Worm (Caenorhabditis elegans) whole organism, L3 larva: Measurements from ENCODE around the gene ttr-17.
A peak's percentile ranks its signal among the peaks of the same experiment; 100 is the strongest.

ENCODE experiments used
- R02D3.7 ChIP-seq: fragments of 150-350 bp; optimal IDR thresholded peaks from 2 replicates; lab custom pipeline; 2014; ENCODE audit warnings: missing biosample characterization, missing genetic modification characterization
- ZK546.5 ChIP-seq: sonication (generic microtip); optimal IDR thresholded peaks from 2 replicates; lab custom pipeline; 2017; ENCODE audit warnings: missing biosample characterization, missing genetic modification characterization
- aly-2 ChIP-seq: fragments of 150-350 bp; optimal IDR thresholded peaks from 2 replicates; lab custom pipeline; 2014; ENCODE audit warnings: missing biosample characterization, missing genetic modification characterization
- ama-1 ChIP-seq: fragments of 150-350 bp; optimal IDR thresholded peaks from 2 replicates; lab custom pipeline; 2018
- ceh-28 ChIP-seq: fragments of 150-350 bp; optimal IDR thresholded peaks from 2 replicates; lab custom pipeline; 2014; ENCODE audit warnings: missing biosample characterization, missing genetic modification reagents, missing genetic modification characterization
- ceh-82 ChIP-seq: fragments of 150-350 bp; optimal IDR thresholded peaks from 2 replicates; lab custom pipeline; 2014; ENCODE audit warnings: missing biosample characterization, missing genetic modification characterization
- ceh-9 ChIP-seq: sonication (generic microtip); optimal IDR thresholded peaks from 2 replicates; lab custom pipeline; 2018; ENCODE audit warnings: missing biosample characterization, missing genetic modification characterization
- daf-12 ChIP-seq: fragments of 150-350 bp; optimal IDR thresholded peaks from 2 replicates; lab custom pipeline; 2014; ENCODE audit warnings: missing biosample characterization, missing genetic modification reagents, missing genetic modification characterization
- egl-27 ChIP-seq: sonication (generic microtip); optimal IDR thresholded peaks from 4 replicates; lab custom pipeline; 2017; ENCODE audit warnings: missing biosample characterization, missing genetic modification reagents, missing genetic modification characterization
- egl-5 ChIP-seq: fragments of 150-350 bp; optimal IDR thresholded peaks from 2 replicates; lab custom pipeline; 2017; ENCODE audit warnings: missing biosample characterization, missing genetic modification reagents, missing genetic modification characterization, inconsistent platforms
- elt-1 ChIP-seq: fragments of 150-350 bp; optimal IDR thresholded peaks from 2 replicates; lab custom pipeline; 2014; ENCODE audit warnings: missing biosample characterization, missing genetic modification characterization
- eor-1 ChIP-seq, 2 experiments: fragments of 150-350 bp; optimal IDR thresholded peaks; 2 replicates each; lab custom pipeline; 2014 to 2018; ENCODE audit warnings: missing biosample characterization in 2 of 2, missing genetic modification characterization in 2 of 2
- fkh-10 ChIP-seq: sonication (generic microtip); optimal IDR thresholded peaks from 2 replicates; lab custom pipeline; 2017; ENCODE audit warnings: missing biosample characterization, missing genetic modification reagents, missing genetic modification characterization
- fkh-2 ChIP-seq: fragments of 150-350 bp; optimal IDR thresholded peaks from 2 replicates; lab custom pipeline; 2014; ENCODE audit warnings: missing biosample characterization, missing genetic modification reagents, missing genetic modification characterization
- fos-1 ChIP-seq: fragments of 150-350 bp; optimal IDR thresholded peaks from 2 replicates; lab custom pipeline; 2014; ENCODE audit warnings: missing biosample characterization, missing genetic modification characterization
- hmg-11 ChIP-seq: sonication (generic microtip); optimal IDR thresholded peaks from 2 replicates; lab custom pipeline; 2016; ENCODE audit warnings: missing genetic modification characterization, missing compliant biosample characterization
- jun-1 ChIP-seq: fragments of 150-350 bp; optimal IDR thresholded peaks from 2 replicates; lab custom pipeline; 2014; ENCODE audit warnings: missing biosample characterization, missing genetic modification reagents, missing genetic modification characterization
- lin-39 ChIP-seq: fragments of 150-350 bp; optimal IDR thresholded peaks from 2 replicates; lab custom pipeline; 2018; ENCODE audit warnings: missing biosample characterization, missing genetic modification reagents, missing genetic modification characterization
- lsy-12 ChIP-seq: sonication (generic microtip); optimal IDR thresholded peaks from 2 replicates; lab custom pipeline; 2016; ENCODE audit warnings: mild to moderate bottlenecking, missing genetic modification characterization, missing compliant biosample characterization
- mdl-1 ChIP-seq: fragments of 150-350 bp; optimal IDR thresholded peaks from 2 replicates; lab custom pipeline; 2014; ENCODE audit warnings: missing biosample characterization, missing genetic modification characterization
- mml-1 ChIP-seq: fragments of 150-350 bp; sonication (generic microtip); optimal IDR thresholded peaks from 3 replicates; lab custom pipeline; 2014; ENCODE audit warnings: missing biosample characterization, missing genetic modification characterization
- nfya-1 ChIP-seq: sonication (generic microtip); optimal IDR thresholded peaks from 2 replicates; lab custom pipeline; 2017; ENCODE audit warnings: missing genetic modification characterization, mild to moderate bottlenecking, missing compliant biosample characterization, antibody characterized with exemption, moderate library complexity; ENCODE audit not compliant: insufficient read depth
- nhr-11 ChIP-seq: fragments of 150-350 bp; optimal IDR thresholded peaks from 2 replicates; lab custom pipeline; 2014; ENCODE audit warnings: missing biosample characterization, missing genetic modification characterization
- nhr-23 ChIP-seq: fragments of 150-350 bp; optimal IDR thresholded peaks from 2 replicates; lab custom pipeline; 2014; ENCODE audit warnings: missing biosample characterization, missing genetic modification reagents, missing genetic modification characterization
- nhr-25 ChIP-seq: sonication (generic microtip); optimal IDR thresholded peaks from 2 replicates; lab custom pipeline; 2017; ENCODE audit warnings: missing biosample characterization, missing genetic modification characterization
- nhr-43 ChIP-seq: sonication (generic microtip); optimal IDR thresholded peaks from 2 replicates; lab custom pipeline; 2016; ENCODE audit warnings: mild to moderate bottlenecking, missing genetic modification characterization, missing compliant biosample characterization; ENCODE audit not compliant: poor library complexity, severe bottlenecking
- nhr-67 ChIP-seq: fragments of 150-350 bp; optimal IDR thresholded peaks from 2 replicates; lab custom pipeline; 2014; ENCODE audit warnings: missing biosample characterization, missing genetic modification characterization
- nhr-76 ChIP-seq: fragments of 150-350 bp; sonication (generic microtip); optimal IDR thresholded peaks from 5 replicates; lab custom pipeline; 2014; ENCODE audit warnings: missing biosample characterization, missing genetic modification characterization
- pha-4 ChIP-seq: fragments of 150-350 bp; optimal IDR thresholded peaks from 2 replicates; lab custom pipeline; 2014; ENCODE audit warnings: missing biosample characterization, missing genetic modification reagents, missing genetic modification characterization
- pqm-1 ChIP-seq: fragments of 150-350 bp; optimal IDR thresholded peaks from 2 replicates; lab custom pipeline; 2017; ENCODE audit warnings: missing biosample characterization, missing genetic modification characterization, inconsistent platforms
- sea-2 ChIP-seq: fragments of 150-350 bp; sonication (generic microtip); optimal IDR thresholded peaks from 4 replicates; lab custom pipeline; 2014; ENCODE audit warnings: missing biosample characterization, missing genetic modification reagents, missing genetic modification characterization
- skn-1 ChIP-seq: fragments of 150-350 bp; optimal IDR thresholded peaks from 2 replicates; lab custom pipeline; 2014; ENCODE audit warnings: missing biosample characterization, missing genetic modification characterization
- snpc-4 ChIP-seq: fragments of 150-350 bp; optimal IDR thresholded peaks from 2 replicates; lab custom pipeline; 2014; ENCODE audit warnings: missing biosample characterization, missing genetic modification characterization
- unc-39 ChIP-seq: sonication (generic microtip); optimal IDR thresholded peaks from 4 replicates; lab custom pipeline; 2017; ENCODE audit warnings: missing biosample characterization, missing genetic modification characterization
- zag-1 ChIP-seq: fragments of 150-350 bp; optimal IDR thresholded peaks from 2 replicates; lab custom pipeline; 2014; ENCODE audit warnings: missing biosample characterization, missing genetic modification characterization
- ztf-11 ChIP-seq: fragments of 150-350 bp; optimal IDR thresholded peaks from 2 replicates; lab custom pipeline; 2014; ENCODE audit warnings: missing biosample characterization, missing genetic modification characterization
- ztf-4 ChIP-seq: fragments of 150-350 bp; optimal IDR thresholded peaks from 2 replicates; lab custom pipeline; 2014; ENCODE audit warnings: missing biosample characterization, missing genetic modification characterization

ttr-17 gene

ce11 chrIV:11063962-11064361 lies 2.9 kb downstream of the ttr-17 start, which contains the start of gene ttr-16:
Gene ttr-16, minus strand, starts transcription at chrIV:11064137.
- TF ChIP-seq jun-1 (tag; lab: Kevin White, UChicago) (no peak), daf-12 (tag; lab: Kevin White, UChicago) (no peak), nfya-1 (tag; lab: Kevin White, UChicago) (peak; percentile 84), ZK546.5 (no peak), fkh-10 (GFP tag; lab: Kevin White, UChicago) (no peak), egl-27 (tag; lab: Kevin White, UChicago) (no peak), ama-1 (peak; percentile 55), egl-5 (tag; lab: Kevin White, UChicago) (peak; percentile 63), eor-1 (tag; optimal IDR thresholded peaks at IDR 0.05; lab: Kevin White, UChicago) (no peak)
- TF ChIP-seq, all 47 proteins: peak for 3

- TF ChIP-seq mml-1 (no peak), unc-39 (tag; lab: Kevin White, UChicago) (no peak), ztf-4 (tag; lab: Kevin White, UChicago) (no peak), daf-12 (tag; lab: Kevin White, UChicago) (peak; percentile 28), sea-2 (GFP tag; lab: Kevin White, UChicago) (no peak), lin-39 (tag; lab: Kevin White, UChicago) (no peak), elt-1 (tag; lab: Kevin White, UChicago) (no peak), ceh-28 (tag; lab: Kevin White, UChicago) (peak; percentile 41), egl-27 (tag; lab: Kevin White, UChicago) (no peak), aly-2 (no peak), nhr-11 (tag; lab: Kevin White, UChicago) (no peak), pha-4 (tag; lab: Kevin White, UChicago) (no peak), fkh-10 (GFP tag; lab: Kevin White, UChicago) (no peak), pqm-1 (tag; lab: Kevin White, UChicago) (no peak), ama-1 (no peak), nhr-76 (tag; lab: Kevin White, UChicago) (no peak), ZK546.5 (no peak), fkh-2 (tag; lab: Kevin White, UChicago) (no peak), nfya-1 (tag; lab: Kevin White, UChicago) (peak; percentile 32), lsy-12 (tag; lab: Kevin White, UChicago) (no peak), nhr-67 (tag; lab: Kevin White, UChicago) (no peak), zag-1 (tag; lab: Kevin White, UChicago) (no peak), nhr-25 (no peak), ceh-82 (peak; percentile 4), egl-5 (tag; lab: Kevin White, UChicago) (no peak), eor-1 (tag; optimal IDR thresholded peaks at IDR 0.05; lab: Kevin White, UChicago) (no peak), snpc-4 (tag; lab: Kevin White, UChicago) (no peak), skn-1 (tag; lab: Kevin White, UChicago) (no peak), fos-1 (tag; lab: Kevin White, UChicago) (no peak), nhr-43 (tag; lab: Kevin White, UChicago) (no peak), R02D3.7 (tag; lab: Kevin White, UChicago) (no peak), nhr-23 (tag; lab: Kevin White, UChicago) (no peak)
Observed at ce11 chrIV:11062984-11063613, 3.7 kb downstream of the ttr-17 start.

- TF ChIP-seq snpc-4 (tag; lab: Kevin White, UChicago) (no peak), hmg-11 (tag; lab: Kevin White, UChicago) (no peak), mdl-1 (tag; lab: Kevin White, UChicago) (no peak), ceh-9 (tag; lab: Kevin White, UChicago) (no peak), aly-2 (no peak), egl-5 (tag; lab: Kevin White, UChicago) (no peak), mml-1 (no peak), ztf-11 (tag; lab: Kevin White, UChicago) (no peak), egl-27 (tag; lab: Kevin White, UChicago) (no peak), eor-1 (tag; optimal IDR thresholded peaks at IDR 0.05; lab: Kevin White, UChicago) (no peak), ceh-82 (no peak)
Observed at ce11 chrIV:11053652-11054317, 13.0 kb downstream of the ttr-17 start, which contains the start of the genes F36H1.12 and lin-3. Gene F36H1.12, minus strand, starts transcription at chrIV:11053702. Gene lin-3, plus strand, starts transcription at chrIV:11054308.
